ENCODE assay signal across 5 fruit fly cellular contexts in the genomic region with DNA sequence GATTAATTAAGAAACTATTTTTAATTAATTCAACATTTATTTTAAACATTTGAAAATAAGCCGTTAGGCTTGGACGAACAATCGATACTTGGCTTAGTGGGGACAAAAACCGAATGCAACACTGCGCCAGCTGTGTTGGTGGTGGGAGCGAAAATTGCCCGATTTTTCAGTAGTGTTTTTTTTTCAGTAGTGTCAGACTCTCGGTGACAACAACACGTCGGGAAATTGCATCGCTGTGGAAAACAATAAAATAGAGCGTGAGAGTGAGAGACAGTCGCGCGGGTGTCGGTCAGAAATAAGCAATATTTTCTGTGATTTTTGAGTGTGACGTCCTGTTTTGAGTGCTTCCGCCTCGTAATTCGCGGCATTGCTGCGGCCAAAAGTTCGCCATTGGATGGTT.
TF ChIP-seq lines count a peak whose summit lies in the region.

No protein-coding gene starts in this region.

- TF ChIP-seq CTCF in whole organism, embryonic (GFP tag; optimal IDR thresholded peaks at IDR 0.05; lab: Kevin White, UChicago), result peak; percentile 52

TF ChIP-seq in whole organism, adult, 20 proteins besides CTCF, POLR2A, EP300 and RAD21 (continues in another document):
- TF ChIP-seq Hr96 (GFP tag; optimal IDR thresholded peaks at IDR 0.05; lab: Kevin White, UChicago), result no peak
- peak; percentile 12 for TF ChIP-seq CG7101 (tag; optimal IDR thresholded peaks at IDR 0.05; lab: Kevin White, UChicago)
- no peak for TF ChIP-seq CG5204 (GFP tag; optimal IDR thresholded peaks at IDR 0.05; lab: Kevin White, UChicago)
- TF ChIP-seq pad (GFP tag; optimal IDR thresholded peaks at IDR 0.05; lab: Kevin White, UChicago), result no peak
- TF ChIP-seq CG14711 (tag; optimal IDR thresholded peaks at IDR 0.05; lab: Kevin White, UChicago), result no peak
- peak; percentile 14 for TF ChIP-seq CG33017 (tag; optimal IDR thresholded peaks at IDR 0.05; lab: Kevin White, UChicago)
- no peak for TF ChIP-seq kay (GFP tag; lab: Kevin White, UChicago; ENCODE audit: borderline replicate concordance)
- TF ChIP-seq Clk (GFP tag; optimal IDR thresholded peaks at IDR 0.05; lab: Kevin White, UChicago), result no peak
- peak; percentile 42 for TF ChIP-seq CG11617 (GFP tag; optimal IDR thresholded peaks at IDR 0.05; lab: Kevin White, UChicago)
- TF ChIP-seq Mnt (GFP tag; optimal IDR thresholded peaks at IDR 0.05; lab: Kevin White, UChicago), result peak; percentile 80
- no peak for TF ChIP-seq cnc (optimal IDR thresholded peaks at IDR 0.05; lab: Kevin White, UChicago)
- peak; percentile 49 for TF ChIP-seq Crg-1 (GFP tag; optimal IDR thresholded peaks at IDR 0.05; lab: Kevin White, UChicago)
- TF ChIP-seq CG7045 (GFP tag; optimal IDR thresholded peaks at IDR 0.05; lab: Kevin White, UChicago), result no peak
- peak; percentile 59 for TF ChIP-seq tj (GFP tag; optimal IDR thresholded peaks at IDR 0.05; lab: Kevin White, UChicago)
- peak; percentile 70 for TF ChIP-seq CG1620 (GFP tag; optimal IDR thresholded peaks at IDR 0.05; lab: Kevin White, UChicago)
- TF ChIP-seq ovo (GFP tag; optimal IDR thresholded peaks at IDR 0.05; lab: Kevin White, UChicago), result peak; percentile 49
- TF ChIP-seq cic (GFP tag; optimal IDR thresholded peaks at IDR 0.05; lab: Kevin White, UChicago), result peak; percentile 5

TF ChIP-seq in whole organism, embryonic, 481 proteins besides CTCF, POLR2A, EP300 and RAD21 (continues in another document):
- TF ChIP-seq tll (GFP tag; optimal IDR thresholded peaks at IDR 0.05; lab: Kevin White, UChicago), result no peak
- TF ChIP-seq CG18476 (GFP tag; optimal IDR thresholded peaks at IDR 0.05; lab: Kevin White, UChicago), result no peak
- 0 out of 3 replicates have a peak, but pooled peaks have one; percentile 18 for TF ChIP-seq ase (GFP tag; IDR thresholded peaks at IDR 0.05; lab: Robert Waterston, UW)
- TF ChIP-seq CG11696 (GFP tag; IDR thresholded peaks at IDR 0.05; lab: Robert Waterston, UW), result no peak
- TF ChIP-seq ci (GFP tag; IDR thresholded peaks at IDR 0.05; lab: Robert Waterston, UW), result peak; percentile 82
- peak; percentile 83 for TF ChIP-seq sqz (GFP tag; optimal IDR thresholded peaks at IDR 0.05; lab: Kevin White, UChicago)
- peak; percentile 21 for TF ChIP-seq az2 (GFP tag; optimal IDR thresholded peaks at IDR 0.05; lab: Kevin White, UChicago)
- TF ChIP-seq H2.0 (GFP tag; IDR thresholded peaks at IDR 0.05; lab: Robert Waterston, UW), result peak; percentile 45; the same call in 1 of the 2 replicates
- TF ChIP-seq sens-2 (GFP tag; IDR thresholded peaks at IDR 0.05; lab: Robert Waterston, UW), result 0 out of 2 replicates have a peak, but pooled peaks have one; percentile 38
- TF ChIP-seq CG10147 (GFP tag; optimal IDR thresholded peaks at IDR 0.05; lab: Kevin White, UChicago), result no peak
- no peak for TF ChIP-seq Doc2 (GFP tag; IDR thresholded peaks at IDR 0.05; lab: Robert Waterston, UW)
- TF ChIP-seq CG7357 (GFP tag; IDR thresholded peaks at IDR 0.05; lab: Robert Waterston, UW), result no peak
- TF ChIP-seq NFAT (GFP tag; IDR thresholded peaks at IDR 0.05; lab: Robert Waterston, UW), result peak; percentile 61; the same call in 1 of the 2 replicates
- TF ChIP-seq CG32532 (GFP tag; IDR thresholded peaks at IDR 0.05; lab: Robert Waterston, UW), result peak; percentile 75
- TF ChIP-seq vfl (GFP tag; optimal IDR thresholded peaks at IDR 0.05; lab: Kevin White, UChicago), result peak; percentile 64
- peak; percentile 58 for TF ChIP-seq Side (GFP tag; optimal IDR thresholded peaks at IDR 0.05; lab: Kevin White, UChicago)
- TF ChIP-seq Spps (tag; optimal IDR thresholded peaks at IDR 0.05; lab: Kevin White, UChicago), result no peak

TF ChIP-seq in whole organism, prepupa, 60 proteins besides CTCF, POLR2A, EP300 and RAD21 (continues in another document):
- TF ChIP-seq CG6808 (GFP tag; optimal IDR thresholded peaks at IDR 0.05; lab: Kevin White, UChicago) (no peak), salr (GFP tag; optimal IDR thresholded peaks at IDR 0.05; lab: Kevin White, UChicago) (peak in 1 of 2 experiments; percentile 16), eg (GFP tag; IDR thresholded peaks at IDR 0.05; lab: Robert Waterston, UW) (peak; percentile 71), fd59A (GFP tag; optimal IDR thresholded peaks at IDR 0.05; lab: Kevin White, UChicago) (no peak), achi (GFP tag; optimal IDR thresholded peaks at IDR 0.05; lab: Kevin White, UChicago) (peak; percentile 67), Met (GFP tag; optimal IDR thresholded peaks at IDR 0.05; lab: Kevin White, UChicago) (peak; percentile 1), topi (GFP tag; optimal IDR thresholded peaks at IDR 0.05; lab: Kevin White, UChicago) (no peak), CG32006 (GFP tag; optimal IDR thresholded peaks at IDR 0.05; lab: Kevin White, UChicago) (no peak), CG16779 (tag; optimal IDR thresholded peaks at IDR 0.05; lab: Kevin White, UChicago) (peak; percentile 49), CG10631 (GFP tag; optimal IDR thresholded peaks at IDR 0.05; lab: Kevin White, UChicago) (no peak), CG3919 (GFP tag; optimal IDR thresholded peaks at IDR 0.05; lab: Kevin White, UChicago) (peak; percentile 34), CG8119 (GFP tag; IDR thresholded peaks at IDR 0.05; lab: Robert Waterston, UW) (peak; percentile 35; the same call in 1 of the 3 replicates), spab (GFP tag; optimal IDR thresholded peaks at IDR 0.05; lab: Kevin White, UChicago) (no peak), Smox (GFP tag; optimal IDR thresholded peaks at IDR 0.05; lab: Kevin White, UChicago) (peak; percentile 21), Lpt (GFP tag; optimal IDR thresholded peaks at IDR 0.05; lab: Kevin White, UChicago) (no peak), Hr39 (GFP tag; optimal IDR thresholded peaks at IDR 0.05; lab: Kevin White, UChicago) (peak; percentile 36), esn (GFP tag; optimal IDR thresholded peaks at IDR 0.05; lab: Kevin White, UChicago) (peak; percentile 54), CG11762 (GFP tag; optimal IDR thresholded peaks at IDR 0.05; lab: Kevin White, UChicago; ENCODE audit: insufficient read depth) (no peak)

TF ChIP-seq in whole organism, pupa, 21 proteins besides CTCF, POLR2A, EP300 and RAD21:
- peak; percentile 0 for TF ChIP-seq CG15710 (tag; optimal IDR thresholded peaks at IDR 0.05; lab: Kevin White, UChicago)
- no peak for TF ChIP-seq CG8159 (tag; optimal IDR thresholded peaks at IDR 0.05; lab: Kevin White, UChicago)
- no peak for TF ChIP-seq CG17806 (tag; optimal IDR thresholded peaks at IDR 0.05; lab: Kevin White, UChicago)
- peak; percentile 76 for TF ChIP-seq Ets98B (GFP tag; IDR thresholded peaks at IDR 0.05; lab: Robert Waterston, UW)
- TF ChIP-seq CG34367 (tag; optimal IDR thresholded peaks at IDR 0.05; lab: Kevin White, UChicago), result peak; percentile 17
- TF ChIP-seq Snoo (tag; optimal IDR thresholded peaks at IDR 0.05; lab: Kevin White, UChicago), result peak; percentile 40
- no peak for TF ChIP-seq CG14655 (GFP tag; optimal IDR thresholded peaks at IDR 0.05; lab: Kevin White, UChicago)
- TF ChIP-seq CG12605 (GFP tag; IDR thresholded peaks at IDR 0.05; lab: Robert Waterston, UW), result peak; percentile 69
- peak; percentile 69 for TF ChIP-seq CG32121 (GFP tag; IDR thresholded peaks at IDR 0.05; lab: Robert Waterston, UW)
- TF ChIP-seq fd96Ca (GFP tag; IDR thresholded peaks at IDR 0.05; lab: Robert Waterston, UW), result peak; percentile 35; the same call in 1 of the 3 replicates
- TF ChIP-seq CG8301 (tag; optimal IDR thresholded peaks at IDR 0.05; lab: Kevin White, UChicago), result no peak
- peak; percentile 72; the same call in 2 of the 3 replicates for TF ChIP-seq CG4496 (GFP tag; IDR thresholded peaks at IDR 0.05; lab: Robert Waterston, UW)
- no peak for TF ChIP-seq rn (GFP tag; IDR thresholded peaks at IDR 0.05; lab: Robert Waterston, UW)
- no peak for TF ChIP-seq EcR (GFP tag; optimal IDR thresholded peaks at IDR 0.05; lab: Kevin White, UChicago)
- TF ChIP-seq CG13204 (GFP tag; optimal IDR thresholded peaks at IDR 0.05; lab: Kevin White, UChicago), result no peak
- peak; percentile 26 for TF ChIP-seq Pif1B (GFP tag; optimal IDR thresholded peaks at IDR 0.05; lab: Kevin White, UChicago)
- peak; percentile 20 for TF ChIP-seq D1 (tag; optimal IDR thresholded peaks at IDR 0.05; lab: Kevin White, UChicago)
- no peak for TF ChIP-seq CG9948 (tag; optimal IDR thresholded peaks at IDR 0.05; lab: Kevin White, UChicago)

TF ChIP-seq in whole organism, wandering third instar larva, 38 proteins besides CTCF, POLR2A, EP300 and RAD21 (continues in another document):
- TF ChIP-seq psq (GFP tag; optimal IDR thresholded peaks at IDR 0.05; lab: Kevin White, UChicago) (no peak), sv (GFP tag; optimal IDR thresholded peaks at IDR 0.05; lab: Kevin White, UChicago) (peak; percentile 33), Abd-B (GFP tag; optimal IDR thresholded peaks at IDR 0.05; lab: Kevin White, UChicago) (no peak), OdsH (GFP tag; optimal IDR thresholded peaks at IDR 0.05; lab: Kevin White, UChicago) (peak; percentile 8), N (GFP tag; optimal IDR thresholded peaks at IDR 0.05; lab: Kevin White, UChicago) (no peak), ey (GFP tag; optimal IDR thresholded peaks at IDR 0.05; lab: Kevin White, UChicago) (no peak), CG9705 (GFP tag; optimal IDR thresholded peaks at IDR 0.05; lab: Kevin White, UChicago) (no peak), CG32264 (GFP tag; optimal IDR thresholded peaks at IDR 0.05; lab: Kevin White, UChicago) (no peak), Hnf4 (GFP tag; optimal IDR thresholded peaks at IDR 0.05; lab: Kevin White, UChicago) (peak; percentile 69), Jra (GFP tag; optimal IDR thresholded peaks at IDR 0.05; lab: Kevin White, UChicago) (peak; percentile 76), fru (GFP tag; optimal IDR thresholded peaks at IDR 0.05; lab: Kevin White, UChicago) (peak; percentile 38), Dif (GFP tag; optimal IDR thresholded peaks at IDR 0.05; lab: Kevin White, UChicago; ENCODE audit: partially characterized antibody) (peak; percentile 42), foxo (GFP tag; optimal IDR thresholded peaks at IDR 0.05; lab: Kevin White, UChicago) (peak in 1 of 2 experiments; percentile 26), Hr83 (GFP tag; optimal IDR thresholded peaks at IDR 0.05; lab: Kevin White, UChicago; ENCODE audit: poor library complexity, severe bottlenecking) (peak; percentile 76), Hr78 (GFP tag; optimal IDR thresholded peaks at IDR 0.05; lab: Kevin White, UChicago) (no peak), Rel (GFP tag; optimal IDR thresholded peaks at IDR 0.05; lab: Kevin White, UChicago) (no peak), Rel (tag; optimal IDR thresholded peaks at IDR 0.05; lab: Kevin White, UChicago) (peak; percentile 41), br (GFP tag; optimal IDR thresholded peaks at IDR 0.05; lab: Kevin White, UChicago) (peak; percentile 42), rgr (GFP tag; optimal IDR thresholded peaks at IDR 0.05; lab: Kevin White, UChicago) (peak; percentile 62), usp (GFP tag; optimal IDR thresholded peaks at IDR 0.05; lab: Kevin White, UChicago) (no peak), Sp1 (GFP tag; optimal IDR thresholded peaks at IDR 0.05; lab: Kevin White, UChicago) (peak; percentile 26), h (GFP tag; optimal IDR thresholded peaks at IDR 0.05; lab: Kevin White, UChicago) (peak; percentile 8), jim (GFP tag; optimal IDR thresholded peaks at IDR 0.05; lab: Kevin White, UChicago) (peak; percentile 82), GATAd (GFP tag; optimal IDR thresholded peaks at IDR 0.05; lab: Kevin White, UChicago) (no peak)
